Worm (Caenorhabditis elegans) whole organism, L3 larva: ENCODE measurements around the gene Y49E10.10.

Experiments
- ceh-16 ChIP-seq: sonication (generic microtip); optimal IDR thresholded peaks from 2 replicates; lab custom pipeline; 2017; ENCODE audit warnings: missing biosample characterization, missing genetic modification characterization
- ceh-9 ChIP-seq: sonication (generic microtip); optimal IDR thresholded peaks from 2 replicates; lab custom pipeline; 2018; ENCODE audit warnings: missing biosample characterization, missing genetic modification characterization
- elt-1 ChIP-seq: fragments of 150-350 bp; optimal IDR thresholded peaks from 2 replicates; lab custom pipeline; 2014; ENCODE audit warnings: missing biosample characterization, missing genetic modification characterization
- elt-3 ChIP-seq, 3 experiments: fragments of 150-350 bp in 1 of 3; sonication (generic microtip) in 2 of 3; optimal IDR thresholded peaks; 2 replicates in 2 of 3; 4 replicates in 1 of 3; lab custom pipeline; 2014 to 2017; ENCODE audit warnings: missing biosample characterization in 3 of 3, missing genetic modification characterization in 3 of 3
- fkh-10 ChIP-seq: sonication (generic microtip); optimal IDR thresholded peaks from 2 replicates; lab custom pipeline; 2017; ENCODE audit warnings: missing biosample characterization, missing genetic modification reagents, missing genetic modification characterization
- lin-39 ChIP-seq: fragments of 150-350 bp; optimal IDR thresholded peaks from 2 replicates; lab custom pipeline; 2018; ENCODE audit warnings: missing biosample characterization, missing genetic modification reagents, missing genetic modification characterization
- mdl-1 ChIP-seq: fragments of 150-350 bp; optimal IDR thresholded peaks from 2 replicates; lab custom pipeline; 2014; ENCODE audit warnings: missing biosample characterization, missing genetic modification characterization
- nfya-1 ChIP-seq: sonication (generic microtip); optimal IDR thresholded peaks from 2 replicates; lab custom pipeline; 2017; ENCODE audit warnings: missing genetic modification characterization, mild to moderate bottlenecking, missing compliant biosample characterization, antibody characterized with exemption, moderate library complexity; ENCODE audit not compliant: insufficient read depth
- nhr-11 ChIP-seq: fragments of 150-350 bp; optimal IDR thresholded peaks from 2 replicates; lab custom pipeline; 2014; ENCODE audit warnings: missing biosample characterization, missing genetic modification characterization
- nhr-237 ChIP-seq: fragments of 150-350 bp; optimal IDR thresholded peaks from 2 replicates; lab custom pipeline; 2014; ENCODE audit warnings: missing biosample characterization, missing genetic modification characterization
- nhr-28 ChIP-seq: fragments of 150-350 bp; optimal IDR thresholded peaks from 2 replicates; lab custom pipeline; 2014; ENCODE audit warnings: missing biosample characterization, missing genetic modification characterization
- nhr-77 ChIP-seq: fragments of 150-350 bp; optimal IDR thresholded peaks from 2 replicates; lab custom pipeline; 2014; ENCODE audit warnings: missing biosample characterization, missing genetic modification characterization
- tbx-2 ChIP-seq: sonication (generic microtip); optimal IDR thresholded peaks from 2 replicates; lab custom pipeline; 2016; ENCODE audit warnings: mild to moderate bottlenecking, missing genetic modification characterization, missing compliant biosample characterization
- unc-39 ChIP-seq: sonication (generic microtip); optimal IDR thresholded peaks from 4 replicates; lab custom pipeline; 2017; ENCODE audit warnings: missing biosample characterization, missing genetic modification characterization

- TF ChIP-seq nhr-11 (no peak), mdl-1 (tag; lab: Kevin White, UChicago) (no peak), nhr-77 (tag; lab: Kevin White, UChicago) (no peak), elt-1 (tag; lab: Kevin White, UChicago) (no peak), ceh-9 (no peak), tbx-2 (no peak), nhr-237 (tag; lab: Kevin White, UChicago) (no peak), nfya-1 (tag; lab: Kevin White, UChicago) (peak; percentile 80), unc-39 (tag; lab: Kevin White, UChicago) (no peak), nhr-28 (tag; lab: Kevin White, UChicago) (no peak), lin-39 (tag; lab: Kevin White, UChicago) (no peak), fkh-10 (no peak), elt-3 (tag; optimal IDR thresholded peaks at IDR 0.05; lab: Kevin White, UChicago) (no peak), ceh-16 (tag; lab: Kevin White, UChicago) (no peak)
These were observed 48.6 kb downstream of the Y49E10.10 start for ce11 chrIII:12443880-12444279.
